Worm (Caenorhabditis elegans): Measurements from ENCODE around the gene F46F5.7.
"Not testable (repeated sequence)": the region's sequence is repeated elsewhere in the genome, so short reads cannot be mapped to it uniquely, and the experiment has no call there.

DNA sequence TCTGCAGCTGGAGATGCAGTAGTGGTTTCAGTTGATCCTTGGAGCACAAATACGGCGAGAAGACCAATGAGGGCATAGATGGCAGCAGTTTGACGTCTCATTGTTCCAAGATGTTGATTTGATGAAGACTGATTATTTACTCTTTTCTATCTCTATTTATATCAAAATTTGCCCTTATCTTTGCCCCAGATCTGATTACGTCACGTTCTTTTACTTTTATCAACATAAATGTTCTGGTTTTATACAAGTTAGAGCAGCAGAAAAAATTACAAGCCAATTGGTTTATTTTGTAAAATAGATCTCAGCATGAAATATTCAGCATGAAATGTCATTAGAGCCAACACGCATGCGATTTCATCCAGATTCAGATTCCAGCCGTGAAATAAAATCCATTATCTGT, 2.3 kb upstream of the F46F5.7 start, which contains the start of gene msrp-4:
- TF ChIP-seq mdl-1 (tag; optimal IDR thresholded peaks at IDR 0.05); nhr-77 (tag; optimal IDR thresholded peaks at IDR 0.05); aly-2 (tag; optimal IDR thresholded peaks at IDR 0.05); sma-9 (GFP tag; optimal IDR thresholded peaks at IDR 0.05); sma-9 (tag; optimal IDR thresholded peaks at IDR 0.05); ztf-11 (tag; optimal IDR thresholded peaks at IDR 0.05); nhr-12 (tag; optimal IDR thresholded peaks at IDR 0.05); ztf-4 (tag; optimal IDR thresholded peaks at IDR 0.05); egl-27 (tag; optimal IDR thresholded peaks at IDR 0.05); zag-1 (tag; optimal IDR thresholded peaks at IDR 0.05); elt-1 (tag; optimal IDR thresholded peaks at IDR 0.05); nhr-10 (tag; optimal IDR thresholded peaks at IDR 0.05); nhr-11 (tag; optimal IDR thresholded peaks at IDR 0.05): not testable (repeated sequence)
